Fruit fly (Drosophila melanogaster): ENCODE results near the gene CG13893.

The CG13893 gene

DNA sequence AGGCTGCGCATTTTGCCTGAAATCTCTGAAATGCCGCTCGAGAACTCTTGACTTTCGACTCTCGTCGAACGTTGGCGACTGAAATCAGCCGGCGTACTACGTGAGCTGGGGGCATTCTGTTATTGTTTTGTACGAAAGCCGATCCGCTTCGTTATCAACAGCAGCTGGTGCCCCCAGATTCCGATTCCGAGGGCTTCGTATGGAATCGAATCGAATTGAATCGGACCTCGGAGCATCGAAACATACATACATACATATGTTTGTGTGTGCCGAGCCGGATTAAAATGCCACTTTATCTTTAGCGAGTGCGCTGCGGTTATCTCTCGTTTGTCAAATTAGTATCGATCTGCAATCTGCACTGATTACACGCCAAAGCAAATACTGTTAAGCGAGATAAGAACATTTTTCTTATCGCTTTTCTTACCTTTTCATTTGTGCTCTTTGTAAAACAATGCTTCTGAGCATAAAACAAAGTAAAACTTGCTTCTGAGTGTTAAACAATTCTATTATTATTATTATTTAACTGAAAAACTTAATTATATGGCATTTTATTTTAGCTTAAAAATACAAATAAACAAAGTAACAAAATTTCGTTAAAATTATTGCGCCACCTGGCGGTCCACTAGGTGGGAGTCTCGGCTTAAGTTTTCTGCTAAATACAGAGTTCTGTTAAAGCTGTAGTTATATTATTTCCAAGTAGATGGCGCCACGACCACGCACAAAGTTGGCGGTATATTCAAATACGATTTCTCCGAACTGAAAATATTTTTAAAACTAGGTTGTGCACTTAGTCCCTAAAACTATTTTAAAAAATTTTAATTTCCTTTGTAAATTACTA, 2.9 kb upstream of the CG13893 start, which contains the start of gene Reg-2 (continued):
- TF ChIP-seq CG6808 (GFP tag; optimal IDR thresholded peaks at IDR 0.05) = no peak
- peak; percentile 94 for TF ChIP-seq svp (GFP tag)
- TF ChIP-seq CG8632 (GFP tag; optimal IDR thresholded peaks at IDR 0.05) = no peak
- TF ChIP-seq CG8119 (GFP tag; IDR thresholded peaks at IDR 0.05) = no peak
- TF ChIP-seq fd59A (GFP tag; optimal IDR thresholded peaks at IDR 0.05) = no peak
- TF ChIP-seq CG6163 (GFP tag; IDR thresholded peaks at IDR 0.05) = no peak
- TF ChIP-seq dac (GFP tag; optimal IDR thresholded peaks at IDR 0.05) = no peak
- no peak for TF ChIP-seq CG10631 (GFP tag; optimal IDR thresholded peaks at IDR 0.05)
- peak; percentile 31 for TF ChIP-seq Sox14 (GFP tag; optimal IDR thresholded peaks at IDR 0.05)
- TF ChIP-seq CG3032 (tag; optimal IDR thresholded peaks at IDR 0.05) = no peak
- peak; percentile 14 for TF ChIP-seq Met (GFP tag; optimal IDR thresholded peaks at IDR 0.05)
- TF ChIP-seq CG11762 (GFP tag; optimal IDR thresholded peaks at IDR 0.05; ENCODE audit: insufficient read depth) = no peak
- TF ChIP-seq CG3919 (GFP tag; optimal IDR thresholded peaks at IDR 0.05) = no peak
- no peak for TF ChIP-seq CG11902 (GFP tag; optimal IDR thresholded peaks at IDR 0.05)
- TF ChIP-seq CG8319 (GFP tag; optimal IDR thresholded peaks at IDR 0.05) = no peak
- TF ChIP-seq pdm3 (GFP tag; optimal IDR thresholded peaks at IDR 0.05) = peak; percentile 5
- TF ChIP-seq OdsH (GFP tag; optimal IDR thresholded peaks at IDR 0.05) = no peak
- no peak for TF ChIP-seq acj6 (GFP tag; optimal IDR thresholded peaks at IDR 0.05)
- no peak for TF ChIP-seq Lpt (GFP tag; optimal IDR thresholded peaks at IDR 0.05)
- no peak for TF ChIP-seq CG6276 (GFP tag; optimal IDR thresholded peaks at IDR 0.05)
- peak; percentile 88 for TF ChIP-seq dsx (GFP tag; optimal IDR thresholded peaks at IDR 0.05; ENCODE audit: poor library complexity, severe bottlenecking)
- TF ChIP-seq Eip78C (GFP tag) = peak; percentile 33
- TF ChIP-seq CG6792 (GFP tag; optimal IDR thresholded peaks at IDR 0.05) = no peak

DNA sequence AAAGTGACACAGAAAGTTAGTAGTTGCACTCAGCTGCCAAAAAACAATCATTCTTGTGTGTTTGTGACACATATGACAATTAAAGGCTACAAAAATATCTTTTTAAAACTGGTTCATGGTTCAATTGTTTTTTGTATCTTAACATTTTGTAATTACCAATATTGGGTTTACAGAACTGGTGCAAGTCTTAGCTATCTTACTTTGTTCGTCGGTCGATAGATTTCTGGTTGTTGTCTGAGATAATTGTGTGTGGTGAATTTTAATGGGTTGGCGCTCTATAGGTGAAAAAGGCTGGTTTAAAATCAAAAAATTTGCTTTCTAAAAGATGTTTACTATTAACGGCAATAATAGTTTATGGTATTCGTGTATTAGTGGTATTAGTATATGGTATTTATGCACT, 893 bp upstream of the CG13893 start:
- TF ChIP-seq Hr39 (GFP tag; optimal IDR thresholded peaks at IDR 0.05) (no peak), CG10631 (GFP tag; optimal IDR thresholded peaks at IDR 0.05) (no peak), OdsH (GFP tag; optimal IDR thresholded peaks at IDR 0.05) (no peak), dsx (GFP tag; optimal IDR thresholded peaks at IDR 0.05; ENCODE audit: poor library complexity, severe bottlenecking) (peak; percentile 89), CG3032 (tag; optimal IDR thresholded peaks at IDR 0.05) (no peak), CG31627 (GFP tag; optimal IDR thresholded peaks at IDR 0.05) (no peak)

DNA sequence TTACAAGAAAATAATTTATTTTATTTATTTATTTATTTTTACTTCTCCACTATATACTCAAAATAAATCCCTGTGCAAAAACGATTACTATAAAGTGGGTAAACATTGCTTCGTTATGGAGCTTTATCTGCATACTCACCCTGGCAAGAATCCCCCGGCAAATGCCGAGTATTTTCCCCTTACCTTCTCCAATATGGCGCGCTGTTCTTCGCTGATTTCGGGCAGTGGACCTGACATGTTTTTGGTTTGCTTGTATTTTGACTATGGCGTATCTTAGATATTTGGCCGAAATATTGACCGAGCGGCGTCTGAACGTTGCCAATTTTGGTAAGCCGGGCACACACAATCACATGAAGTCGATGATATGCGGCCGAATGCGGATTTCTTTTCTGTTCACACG, 620 bp downstream of the CG13893 start:
- no peak for TF ChIP-seq Ets96B (tag; optimal IDR thresholded peaks at IDR 0.05)
- no peak for TF ChIP-seq net (GFP tag; optimal IDR thresholded peaks at IDR 0.05)
- TF ChIP-seq CG6163 (GFP tag; IDR thresholded peaks at IDR 0.05) = 0 out of 3 replicates have a peak, but pooled peaks have one; percentile 19

DNA sequence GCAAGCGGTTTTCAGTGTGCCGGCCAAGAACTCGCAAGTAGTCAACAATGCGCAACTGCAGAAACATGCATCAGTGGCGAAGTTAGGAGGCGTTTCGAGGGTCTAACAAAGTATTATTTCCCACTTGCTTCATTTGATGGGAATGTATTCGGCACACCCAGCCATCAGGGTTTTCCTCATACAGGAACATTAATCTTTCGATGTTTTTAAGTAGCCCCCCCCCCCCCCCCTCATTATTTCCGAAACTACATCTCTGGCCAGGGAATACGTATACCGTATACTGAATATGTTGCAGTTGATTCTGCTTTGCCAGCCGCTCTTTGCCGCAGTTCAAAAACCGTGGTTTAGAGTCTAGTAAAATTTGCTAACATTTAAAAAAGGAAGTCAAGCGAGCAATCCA, 1.3 kb downstream of the CG13893 start:
- TF ChIP-seq esn (GFP tag; optimal IDR thresholded peaks at IDR 0.05) = peak; percentile 41
- no peak for TF ChIP-seq Eip93F (GFP tag; optimal IDR thresholded peaks at IDR 0.05)
- no peak for TF ChIP-seq dsx (GFP tag; optimal IDR thresholded peaks at IDR 0.05; ENCODE audit: poor library complexity, severe bottlenecking)
- TF ChIP-seq CG34406 (GFP tag; optimal IDR thresholded peaks at IDR 0.05) = no peak
- no peak for TF ChIP-seq OdsH (GFP tag; optimal IDR thresholded peaks at IDR 0.05)
- no peak for TF ChIP-seq CG8319 (GFP tag; optimal IDR thresholded peaks at IDR 0.05)
- TF ChIP-seq CG6276 (GFP tag; optimal IDR thresholded peaks at IDR 0.05) = no peak
- TF ChIP-seq topi (GFP tag; optimal IDR thresholded peaks at IDR 0.05) = peak; percentile 26
- peak; percentile 54; the same call in 1 of the 3 replicates for TF ChIP-seq CG8119 (GFP tag; IDR thresholded peaks at IDR 0.05)
- peak; percentile 93 for TF ChIP-seq CG11294 (GFP tag; IDR thresholded peaks at IDR 0.05)
- TF ChIP-seq achi (GFP tag; optimal IDR thresholded peaks at IDR 0.05) = no peak
- peak; percentile 85 for TF ChIP-seq Gug (GFP tag; IDR thresholded peaks at IDR 0.05)
- TF ChIP-seq CG32006 (GFP tag; optimal IDR thresholded peaks at IDR 0.05) = no peak
- TF ChIP-seq CG3032 (tag; optimal IDR thresholded peaks at IDR 0.05) = peak; percentile 52
- peak; percentile 20 for TF ChIP-seq fd59A (GFP tag; optimal IDR thresholded peaks at IDR 0.05)
- TF ChIP-seq CG1621 (tag; optimal IDR thresholded peaks at IDR 0.05) = no peak
- no peak for TF ChIP-seq vri (GFP tag; optimal IDR thresholded peaks at IDR 0.05)
- TF ChIP-seq Sox15 (GFP tag; optimal IDR thresholded peaks at IDR 0.05) = no peak
- TF ChIP-seq fd85E (GFP tag; optimal IDR thresholded peaks at IDR 0.05) = no peak
- peak; percentile 41 for TF ChIP-seq CG31627 (GFP tag; optimal IDR thresholded peaks at IDR 0.05)
- no peak for TF ChIP-seq ss (GFP tag; optimal IDR thresholded peaks at IDR 0.05)
- peak; percentile 71 for TF ChIP-seq CG15336 (GFP tag; IDR thresholded peaks at IDR 0.05)
- no peak for TF ChIP-seq Hr4 (GFP tag; optimal IDR thresholded peaks at IDR 0.05)
- peak; percentile 51 for TF ChIP-seq Sox14 (GFP tag; optimal IDR thresholded peaks at IDR 0.05)
- TF ChIP-seq CG4318 (GFP tag; optimal IDR thresholded peaks at IDR 0.05) = no peak
- TF ChIP-seq CG6163 (GFP tag; IDR thresholded peaks at IDR 0.05) = peak; percentile 78
- peak; percentile 22 for TF ChIP-seq lz (GFP tag; optimal IDR thresholded peaks at IDR 0.05)
- no peak for TF ChIP-seq svp (GFP tag)

Data from whole organism, prepupa.